Worm (Caenorhabditis elegans) whole organism, L2 larva: ENCODE measurements around the gene Y7A5A.1.
A peak's percentile ranks its signal among the peaks of the same experiment; 100 is the strongest.

ENCODE experiments used
- R02D3.7 ChIP-seq: fragments of 150-350 bp; optimal IDR thresholded peaks from 2 replicates; lab custom pipeline; 2014; ENCODE audit warnings: missing biosample characterization, missing genetic modification characterization
- Y55F3AM.14 ChIP-seq: fragments of 200-800 bp; sonication (Bioruptor generic); optimal IDR thresholded peaks from 2 replicates; lab custom pipeline; 2018; ENCODE audit warnings: mild to moderate bottlenecking, missing genetic modification characterization, missing compliant biosample characterization
- ZK546.5 ChIP-seq: sonication (generic microtip); optimal IDR thresholded peaks from 2 replicates; lab custom pipeline; 2017; ENCODE audit warnings: missing biosample characterization, missing genetic modification characterization
- ama-1 ChIP-seq: fragments of 150-350 bp; optimal IDR thresholded peaks from 2 replicates; lab custom pipeline; 2018; ENCODE audit warnings: inconsistent platforms
- blmp-1 ChIP-seq: sonication (generic microtip); optimal IDR thresholded peaks from 2 replicates; lab custom pipeline; 2017; ENCODE audit warnings: missing genetic modification characterization, mild to moderate bottlenecking, missing compliant biosample characterization, antibody characterized with exemption, moderate library complexity; ENCODE audit not compliant: insufficient read depth
- ceh-16 ChIP-seq: fragments of 150-350 bp; optimal IDR thresholded peaks from 2 replicates; lab custom pipeline; 2014; ENCODE audit warnings: missing biosample characterization, missing genetic modification characterization
- ceh-82 ChIP-seq: fragments of 150-350 bp; optimal IDR thresholded peaks from 2 replicates; lab custom pipeline; 2014; ENCODE audit warnings: missing biosample characterization, missing genetic modification characterization
- elt-3 ChIP-seq: sonication (generic microtip); optimal IDR thresholded peaks from 2 replicates; lab custom pipeline; 2017; ENCODE audit warnings: missing biosample characterization, missing genetic modification characterization
- fos-1 ChIP-seq: fragments of 150-350 bp; optimal IDR thresholded peaks from 2 replicates; lab custom pipeline; 2014; ENCODE audit warnings: missing biosample characterization, missing genetic modification characterization
- lin-13 ChIP-seq: fragments of 150-350 bp; optimal IDR thresholded peaks from 2 replicates; lab custom pipeline; 2014; ENCODE audit warnings: missing biosample characterization, missing genetic modification reagents, missing genetic modification characterization
- lsy-2 ChIP-seq, 2 experiments: fragments of 150-350 bp in 1 of 2; sonication (generic microtip) in 1 of 2; optimal IDR thresholded peaks; 2 replicates each; lab custom pipeline; 2014 to 2017; ENCODE audit warnings: missing biosample characterization in 2 of 2, missing genetic modification characterization in 2 of 2
- mab-5 ChIP-seq: fragments of 150-350 bp; optimal IDR thresholded peaks from 2 replicates; lab custom pipeline; 2014; ENCODE audit warnings: missing biosample characterization, missing genetic modification characterization
- nhr-10 ChIP-seq: sonication (generic microtip); optimal IDR thresholded peaks from 2 replicates; lab custom pipeline; 2017; ENCODE audit warnings: missing biosample characterization, missing genetic modification characterization
- nhr-11 ChIP-seq: fragments of 150-350 bp; optimal IDR thresholded peaks from 2 replicates; lab custom pipeline; 2014; ENCODE audit warnings: missing biosample characterization, missing genetic modification characterization
- nhr-129 ChIP-seq: fragments of 150-350 bp; optimal IDR thresholded peaks from 2 replicates; lab custom pipeline; 2014; ENCODE audit warnings: missing biosample characterization, missing genetic modification characterization
- nhr-21 ChIP-seq: fragments of 150-350 bp; optimal IDR thresholded peaks from 2 replicates; lab custom pipeline; 2014; ENCODE audit warnings: missing biosample characterization, missing genetic modification characterization
- nhr-23 ChIP-seq: fragments of 150-350 bp; optimal IDR thresholded peaks from 2 replicates; lab custom pipeline; 2014; ENCODE audit warnings: missing biosample characterization, missing genetic modification reagents, missing genetic modification characterization
- nhr-25 ChIP-seq: fragments of 150-350 bp; sonication (generic microtip); optimal IDR thresholded peaks from 3 replicates; lab custom pipeline; 2014; ENCODE audit warnings: missing biosample characterization, missing genetic modification characterization
- nhr-6 ChIP-seq: fragments of 150-350 bp; optimal IDR thresholded peaks from 2 replicates; lab custom pipeline; 2014; ENCODE audit warnings: missing biosample characterization, missing genetic modification characterization
- nhr-77 ChIP-seq: fragments of 150-350 bp; optimal IDR thresholded peaks from 2 replicates; lab custom pipeline; 2014; ENCODE audit warnings: missing biosample characterization, missing genetic modification characterization
- peb-1 ChIP-seq: fragments of 150-350 bp; optimal IDR thresholded peaks from 2 replicates; lab custom pipeline; 2014; ENCODE audit warnings: missing biosample characterization, missing genetic modification characterization
- skn-1 ChIP-seq: sonication (generic microtip); optimal IDR thresholded peaks from 2 replicates; lab custom pipeline; 2017; ENCODE audit warnings: missing biosample characterization, missing genetic modification characterization
- sma-9 ChIP-seq, 2 experiments: fragments of 150-350 bp in 1 of 2; sonication (generic microtip) in 1 of 2; optimal IDR thresholded peaks; 2 replicates each; lab custom pipeline; 2014 to 2016; ENCODE audit warnings: missing genetic modification characterization in 2 of 2, mild to moderate bottlenecking in 1 of 2, missing biosample characterization in 1 of 2, missing compliant biosample characterization in 1 of 2, missing genetic modification reagents in 1 of 2, moderate library complexity in 1 of 2
- snpc-4 ChIP-seq: fragments of 150-350 bp; optimal IDR thresholded peaks from 2 replicates; lab custom pipeline; 2014; ENCODE audit warnings: missing biosample characterization, missing genetic modification characterization
- unc-55 ChIP-seq: fragments of 150-350 bp; sonication (generic microtip); optimal IDR thresholded peaks from 3 replicates; lab custom pipeline; 2014; ENCODE audit warnings: missing biosample characterization, missing genetic modification reagents, missing genetic modification characterization
- ztf-1 ChIP-seq: fragments of 200-800 bp; sonication (Bioruptor generic); conservative IDR thresholded peaks from 2 replicates; pipeline ENCODE4 v1.3.6; 2022; ENCODE audit warnings: missing genetic modification characterization, missing compliant biosample characterization
- ztf-4 ChIP-seq: fragments of 150-350 bp; optimal IDR thresholded peaks from 2 replicates; lab custom pipeline; 2014; ENCODE audit warnings: missing biosample characterization, missing genetic modification characterization

Y7A5A.1 gene

ce11 chrX:15769895-15770559 lies 1.3 kb downstream of the Y7A5A.1 start:
- TF ChIP-seq fos-1 (tag; lab: Kevin White, UChicago) (peak; percentile 18), ceh-16 (tag; lab: Kevin White, UChicago) (no peak)

DNA sequence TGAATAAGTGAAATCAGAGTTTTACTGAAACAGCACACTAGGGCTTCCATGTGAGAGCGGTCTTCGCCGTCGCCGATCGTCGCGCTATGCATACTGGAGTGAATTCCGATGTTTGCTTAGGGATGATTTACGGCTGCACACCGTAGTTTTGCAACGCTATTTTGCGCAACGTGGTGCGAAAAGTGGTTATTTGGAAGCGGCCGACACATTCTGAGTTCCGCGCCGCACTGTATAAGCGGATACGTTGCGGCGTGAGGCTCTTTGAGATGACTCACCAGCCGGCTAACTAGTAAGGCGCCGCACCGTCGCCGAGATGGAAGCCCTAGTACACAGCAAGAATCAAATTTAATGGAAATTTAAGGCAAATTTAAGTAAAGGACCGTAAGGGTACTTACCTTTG lies 2.8 kb downstream of the Y7A5A.1 start:
- TF ChIP-seq nhr-23 (tag; lab: Kevin White, UChicago) = no peak
- no peak for TF ChIP-seq ceh-82 (tag; lab: Kevin White, UChicago)
- TF ChIP-seq elt-3 (tag; lab: Kevin White, UChicago) = no peak
- no peak for TF ChIP-seq skn-1

- TF ChIP-seq ztf-1 (GFP tag; lab: Robert Waterston, UW) (no peak), sma-9 (GFP tag; optimal IDR thresholded peaks at IDR 0.05; lab: Kevin White, UChicago) (no peak), sma-9 (tag; optimal IDR thresholded peaks at IDR 0.05; lab: Kevin White, UChicago) (no peak), lin-13 (GFP tag; lab: Kevin White, UChicago) (no peak), ceh-82 (tag; lab: Kevin White, UChicago) (no peak), blmp-1 (tag; lab: Kevin White, UChicago) (no peak), ztf-4 (tag; lab: Kevin White, UChicago) (no peak)
Observed at ce11 chrX:15766861-15767260, 4.4 kb downstream of the Y7A5A.1 start.

DNA sequence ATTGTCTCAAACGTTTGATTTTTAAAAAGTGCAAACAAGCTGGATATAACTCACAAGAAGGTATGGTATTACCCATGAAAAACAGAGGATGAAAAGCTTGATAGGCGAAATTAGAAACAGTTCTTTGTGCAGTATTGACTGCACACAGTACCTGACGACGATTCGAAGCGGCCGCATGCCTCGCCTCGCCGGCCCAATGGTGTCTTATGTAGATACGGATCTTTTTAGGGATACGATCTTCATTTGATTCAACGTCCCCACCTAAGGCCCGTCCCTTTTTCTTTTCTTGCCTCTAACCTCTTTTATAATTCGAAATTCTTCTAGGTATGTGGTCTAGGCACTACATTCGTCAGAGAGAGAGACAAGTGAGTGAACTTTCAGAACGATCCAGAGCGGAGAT lies 5.1 kb downstream of the Y7A5A.1 start, which contains the start of gene bus-17:
Gene bus-17, minus strand, starts transcription at position 208 of the 400 bp plus-strand sequence.
- TF ChIP-seq Y55F3AM.14 (GFP tag; lab: Kevin White, UChicago) (no peak), ZK546.5 (tag; lab: Kevin White, UChicago) (no peak), nhr-6 (tag; lab: Kevin White, UChicago) (no peak), blmp-1 (tag; lab: Kevin White, UChicago) (no peak), unc-55 (no peak), ceh-82 (tag; lab: Kevin White, UChicago) (no peak)

DNA sequence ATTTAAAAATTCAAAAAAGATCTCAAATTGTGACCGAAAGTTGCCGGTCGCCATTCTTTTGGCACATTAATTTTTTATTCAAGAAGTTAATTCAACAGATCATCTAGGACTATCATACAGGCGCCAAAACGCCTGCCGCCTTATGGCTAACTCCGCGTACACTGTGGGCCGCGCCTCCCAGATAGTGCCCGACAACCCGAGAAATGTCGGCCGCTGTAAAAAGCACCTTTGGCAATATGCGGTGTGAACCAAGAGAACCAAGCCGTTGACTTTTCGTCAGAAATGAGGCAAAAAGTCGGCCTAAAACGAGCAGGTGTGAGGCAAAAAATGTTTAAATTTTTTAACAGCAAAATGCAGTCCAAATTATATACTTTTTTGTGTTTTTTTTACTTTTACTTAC lies 12.1 kb downstream of the Y7A5A.1 start:
- TF ChIP-seq snpc-4 (tag; lab: Kevin White, UChicago) = peak; percentile 43
- TF ChIP-seq peb-1 (tag; lab: Kevin White, UChicago) = no peak
- TF ChIP-seq ama-1 = no peak
- TF ChIP-seq nhr-21 (tag; lab: Kevin White, UChicago) = no peak
- no peak for TF ChIP-seq nhr-25
- TF ChIP-seq Y55F3AM.14 (GFP tag; lab: Kevin White, UChicago) = no peak

- TF ChIP-seq nhr-6 (tag; lab: Kevin White, UChicago) (no peak), lsy-2 (tag; optimal IDR thresholded peaks at IDR 0.05; lab: Kevin White, UChicago) (no peak), nhr-11 (tag; lab: Kevin White, UChicago) (no peak), R02D3.7 (no peak)
Observed at ce11 chrX:15757169-15757568, 14.1 kb downstream of the Y7A5A.1 start, which contains the start of gene wrt-4. wrt-4 (minus strand) TSS chrX:15757269.

DNA sequence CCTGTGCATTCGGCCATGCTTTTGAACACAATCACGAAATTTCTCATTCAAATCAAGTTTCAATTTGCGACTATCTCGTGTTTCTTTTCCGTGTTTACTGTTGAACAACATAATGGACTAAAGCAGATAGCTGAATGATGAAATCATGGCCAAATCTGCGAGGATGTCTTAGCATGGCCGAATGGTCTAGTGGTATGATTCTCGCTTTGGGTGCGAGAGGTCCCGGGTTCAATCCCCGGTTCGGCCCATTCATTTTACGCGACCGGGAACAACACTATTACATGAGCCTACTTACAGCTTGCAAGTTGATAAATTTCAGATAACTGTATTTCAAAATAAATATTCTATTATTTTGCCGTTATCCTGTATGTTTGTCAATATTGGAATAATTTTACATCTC lies 20.0 kb downstream of the Y7A5A.1 start:
- TF ChIP-seq blmp-1 (tag; lab: Kevin White, UChicago) (no peak), ama-1 (no peak), ZK546.5 (tag; lab: Kevin White, UChicago) (no peak), nhr-10 (tag; lab: Kevin White, UChicago) (no peak), nhr-77 (no peak)

- TF ChIP-seq mab-5 (tag; lab: Kevin White, UChicago) (no peak), nhr-21 (tag; lab: Kevin White, UChicago) (peak; percentile 33), nhr-129 (tag; lab: Kevin White, UChicago) (no peak)
- TF ChIP-seq, all 48 proteins: peak for 1
Observed at ce11 chrX:15747814-15748213, 23.5 kb downstream of the Y7A5A.1 start.
